Worm (Caenorhabditis elegans): ENCODE results near the gene srx-135.
A peak's percentile ranks its signal among the peaks of the same experiment; 100 is the strongest.

Gene srx-135

ce11 chrV:13898356-13898755 lies 39.4 kb downstream of the srx-135 start, which contains the start of gene cyp-35C1:
Gene cyp-35C1 (minus strand): TSS chrV:13898487.
- TF ChIP-seq fos-1 (tag; optimal IDR thresholded peaks at IDR 0.05) (peak; percentile 5), sma-9 (GFP tag; optimal IDR thresholded peaks at IDR 0.05) (peak; percentile 34), sma-9 (tag; optimal IDR thresholded peaks at IDR 0.05) (no peak), unc-62 (GFP tag; optimal IDR thresholded peaks at IDR 0.05) (no peak)

ce11 chrV:13899213-13899612 lies 40.2 kb downstream of the srx-135 start, which contains the start of gene oac-3:
Gene oac-3 (plus strand): TSS chrV:13899513.
- TF ChIP-seq fos-1 (tag; optimal IDR thresholded peaks at IDR 0.05), result no peak

- TF ChIP-seq ztf-1 (GFP tag; conservative IDR thresholded peaks at IDR 0.05) (no peak), mdl-1 (tag; optimal IDR thresholded peaks at IDR 0.05) (no peak), gmeb-1 (tag; optimal IDR thresholded peaks at IDR 0.05) (no peak), Y55F3AM.14 (GFP tag; optimal IDR thresholded peaks at IDR 0.05) (no peak), C34F6.9 (tag; optimal IDR thresholded peaks at IDR 0.05) (no peak), elt-3 (tag; optimal IDR thresholded peaks at IDR 0.05) (no peak), snpc-4 (tag; optimal IDR thresholded peaks at IDR 0.05) (no peak), zag-1 (tag; optimal IDR thresholded peaks at IDR 0.05) (no peak), nhr-25 (tag; optimal IDR thresholded peaks at IDR 0.05) (no peak), mbf-1 (tag; optimal IDR thresholded peaks at IDR 0.05) (no peak), nhr-11 (tag; optimal IDR thresholded peaks at IDR 0.05) (no peak), ztf-11 (tag; optimal IDR thresholded peaks at IDR 0.05) (no peak), lsy-2 (tag; optimal IDR thresholded peaks at IDR 0.05) (no peak), ceh-16 (tag; optimal IDR thresholded peaks at IDR 0.05) (no peak), lin-11 (tag; optimal IDR thresholded peaks at IDR 0.05) (no peak), dmd-4 (tag; optimal IDR thresholded peaks at IDR 0.05) (no peak)
These were observed 43.5 kb downstream of the srx-135 start, which contains the start of gene C06B3.1 for ce11 chrV:13902495-13902894. Gene C06B3.1 (plus strand): TSS chrV:13902795.

- TF ChIP-seq unc-55 (GFP tag; optimal IDR thresholded peaks at IDR 0.05), result no peak
- no peak for TF ChIP-seq nhr-10 (tag; optimal IDR thresholded peaks at IDR 0.05)
- TF ChIP-seq lsy-2 (tag; optimal IDR thresholded peaks at IDR 0.05), result no peak
- TF ChIP-seq gmeb-1 (tag; optimal IDR thresholded peaks at IDR 0.05), result no peak
- TF ChIP-seq ceh-16 (tag; optimal IDR thresholded peaks at IDR 0.05), result no peak
These were observed 45.4 kb downstream of the srx-135 start, which contains the start of gene stdh-3 for ce11 chrV:13904446-13904845. Gene stdh-3 (plus strand): TSS chrV:13904611.

ce11 chrV:13906166-13906565 lies 47.2 kb downstream of the srx-135 start, which contains the start of gene stdh-1:
Gene stdh-1 (plus strand): TSS chrV:13906492.
- TF ChIP-seq C34F6.9 (tag; optimal IDR thresholded peaks at IDR 0.05), result peak; percentile 34
- no peak for TF ChIP-seq sem-4 (tag; optimal IDR thresholded peaks at IDR 0.05)
- no peak for TF ChIP-seq skn-1 (tag; optimal IDR thresholded peaks at IDR 0.05)
- no peak for TF ChIP-seq unc-55 (GFP tag; optimal IDR thresholded peaks at IDR 0.05)
- TF ChIP-seq egl-27 (tag; optimal IDR thresholded peaks at IDR 0.05), result no peak
- TF ChIP-seq nhr-21 (tag; optimal IDR thresholded peaks at IDR 0.05), result peak; percentile 4
- peak; percentile 28 for TF ChIP-seq sma-9 (GFP tag; optimal IDR thresholded peaks at IDR 0.05)
- TF ChIP-seq sma-9 (tag; optimal IDR thresholded peaks at IDR 0.05), result no peak
- no peak for TF ChIP-seq ztf-4 (tag; optimal IDR thresholded peaks at IDR 0.05)
- TF ChIP-seq crh-2 (tag; optimal IDR thresholded peaks at IDR 0.05), result no peak
- TF ChIP-seq nhr-129 (tag; optimal IDR thresholded peaks at IDR 0.05), result peak; percentile 21
- no peak for TF ChIP-seq blmp-1 (tag; optimal IDR thresholded peaks at IDR 0.05; ENCODE audit: insufficient read depth)
- no peak for TF ChIP-seq nhr-10 (tag; optimal IDR thresholded peaks at IDR 0.05)
- no peak for TF ChIP-seq fos-1 (tag; optimal IDR thresholded peaks at IDR 0.05)
- TF ChIP-seq lsy-2 (tag; optimal IDR thresholded peaks at IDR 0.05), result no peak
- no peak for TF ChIP-seq ZK546.5 (tag; optimal IDR thresholded peaks at IDR 0.05)

- TF ChIP-seq mbf-1 (tag; optimal IDR thresholded peaks at IDR 0.05), result no peak
- TF ChIP-seq unc-62 (GFP tag; optimal IDR thresholded peaks at IDR 0.05), result no peak
- no peak for TF ChIP-seq ZK546.5 (tag; optimal IDR thresholded peaks at IDR 0.05)
- TF ChIP-seq ztf-1 (GFP tag; conservative IDR thresholded peaks at IDR 0.05), result no peak
- TF ChIP-seq C34F6.9 (tag; optimal IDR thresholded peaks at IDR 0.05), result peak; percentile 21
- TF ChIP-seq elt-1 (tag; optimal IDR thresholded peaks at IDR 0.05), result no peak
- no peak for TF ChIP-seq nhr-6 (tag; optimal IDR thresholded peaks at IDR 0.05)
- no peak for TF ChIP-seq nhr-10 (tag; optimal IDR thresholded peaks at IDR 0.05)
- peak; percentile 96 for TF ChIP-seq ama-1 (optimal IDR thresholded peaks at IDR 0.05)
- peak; percentile 46 for TF ChIP-seq nhr-21 (tag; optimal IDR thresholded peaks at IDR 0.05)
- no peak for TF ChIP-seq nhr-23 (tag; optimal IDR thresholded peaks at IDR 0.05)
- no peak for TF ChIP-seq elt-3 (tag; optimal IDR thresholded peaks at IDR 0.05)
- no peak for TF ChIP-seq nhr-237 (tag; optimal IDR thresholded peaks at IDR 0.05)
- TF ChIP-seq R02D3.7 (tag; optimal IDR thresholded peaks at IDR 0.05), result no peak
- TF ChIP-seq ztf-4 (tag; optimal IDR thresholded peaks at IDR 0.05), result peak; percentile 53
- TF ChIP-seq blmp-1 (tag; optimal IDR thresholded peaks at IDR 0.05; ENCODE audit: insufficient read depth), result no peak
- no peak for TF ChIP-seq lin-11 (tag; optimal IDR thresholded peaks at IDR 0.05)
- peak; percentile 58 for TF ChIP-seq nhr-129 (tag; optimal IDR thresholded peaks at IDR 0.05)
- TF ChIP-seq crh-2 (tag; optimal IDR thresholded peaks at IDR 0.05), result peak; percentile 62
- TF ChIP-seq ceh-82 (tag; optimal IDR thresholded peaks at IDR 0.05), result no peak
- peak; percentile 49 for TF ChIP-seq lin-13 (GFP tag; optimal IDR thresholded peaks at IDR 0.05)
- TF ChIP-seq gmeb-1 (tag; optimal IDR thresholded peaks at IDR 0.05), result peak; percentile 64
- peak; percentile 17 for TF ChIP-seq sem-4 (tag; optimal IDR thresholded peaks at IDR 0.05)
- no peak for TF ChIP-seq skn-1 (tag; optimal IDR thresholded peaks at IDR 0.05)
- TF ChIP-seq snpc-4 (tag; optimal IDR thresholded peaks at IDR 0.05), result no peak
- peak; percentile 35 for TF ChIP-seq nhr-12 (tag; optimal IDR thresholded peaks at IDR 0.05)
These were observed 48.6 kb downstream of the srx-135 start for ce11 chrV:13907557-13908104.
